Fruit fly (Drosophila melanogaster): Measurements from ENCODE around the gene Tsp.

Gene Tsp

DNA sequence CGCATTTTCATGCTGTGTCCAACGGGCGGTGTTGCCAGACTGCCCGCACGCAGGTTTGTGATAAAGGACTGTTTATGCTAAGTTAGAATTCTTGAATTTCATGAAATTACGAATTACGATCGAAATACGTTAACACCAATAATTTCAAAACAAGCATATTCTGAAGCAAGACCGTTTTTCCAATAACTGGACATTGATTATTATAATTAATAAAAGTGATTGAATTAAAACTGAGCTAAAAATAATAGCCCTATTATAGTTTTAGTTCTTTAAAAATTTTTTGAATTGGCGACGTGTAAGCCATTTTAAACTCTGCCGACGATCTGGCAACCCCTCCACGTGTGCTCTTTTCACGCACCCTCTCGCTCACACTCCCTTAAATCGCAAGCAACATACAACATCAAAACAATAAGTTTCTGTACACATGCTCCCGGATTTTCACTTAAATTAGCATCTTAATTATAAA lies 60.7 kb downstream of the Tsp start (continued):
- peak; percentile 86 for TF ChIP-seq Hmx (GFP tag; optimal IDR thresholded peaks at IDR 0.05)
- peak; percentile 89 for TF ChIP-seq CHES-1-like (GFP tag; optimal IDR thresholded peaks at IDR 0.05)
- peak; percentile 92 for TF ChIP-seq gro (GFP tag; optimal IDR thresholded peaks at IDR 0.05)
- TF ChIP-seq CG30431 (GFP tag; optimal IDR thresholded peaks at IDR 0.05), result peak; percentile 88
- peak; percentile 96 for TF ChIP-seq BtbVII (GFP tag; optimal IDR thresholded peaks at IDR 0.05)
- peak; percentile 70 for TF ChIP-seq NK7.1 (GFP tag; optimal IDR thresholded peaks at IDR 0.05)
- TF ChIP-seq CG11456 (GFP tag; IDR thresholded peaks at IDR 0.05), result peak; percentile 91
- no peak for TF ChIP-seq Tbp (GFP tag; optimal IDR thresholded peaks at IDR 0.05)
- TF ChIP-seq stwl (tag; optimal IDR thresholded peaks at IDR 0.05), result peak; percentile 64
- peak; percentile 95 for TF ChIP-seq ewg (GFP tag; optimal IDR thresholded peaks at IDR 0.05)
- peak; percentile 83 for TF ChIP-seq CG1792 (GFP tag; optimal IDR thresholded peaks at IDR 0.05)
- peak; percentile 96 for TF ChIP-seq Sox102F (GFP tag; optimal IDR thresholded peaks at IDR 0.05)
- peak; percentile 87 for TF ChIP-seq lbe (GFP tag; optimal IDR thresholded peaks at IDR 0.05)
- peak in 1 of 2 experiments; percentile 75 for TF ChIP-seq Hr78 (GFP tag; optimal IDR thresholded peaks at IDR 0.05)
- peak; percentile 93 for TF ChIP-seq CG32767 (GFP tag; IDR thresholded peaks at IDR 0.05)
- TF ChIP-seq CG16779 (GFP tag; IDR thresholded peaks at IDR 0.05), result peak; percentile 77
- TF ChIP-seq NC2α (GFP tag; optimal IDR thresholded peaks at IDR 0.05), result peak; percentile 82
- peak; percentile 91 for TF ChIP-seq chn (GFP tag; optimal IDR thresholded peaks at IDR 0.05)
- peak; percentile 93 for TF ChIP-seq CG1233 (GFP tag; optimal IDR thresholded peaks at IDR 0.05)
- TF ChIP-seq CG10654 (GFP tag; optimal IDR thresholded peaks at IDR 0.05), result peak; percentile 94
- TF ChIP-seq twi (tag; optimal IDR thresholded peaks at IDR 0.05), result peak; percentile 92
- TF ChIP-seq bsh (GFP tag; optimal IDR thresholded peaks at IDR 0.05), result peak; percentile 77 to 92
- TF ChIP-seq Drgx (GFP tag; IDR thresholded peaks at IDR 0.05), result peak; percentile 94
- no peak for TF ChIP-seq vnd (GFP tag; IDR thresholded peaks at IDR 0.05; ENCODE audit: partially characterized antibody)
- peak; percentile 36 for TF ChIP-seq pzg (GFP tag; optimal IDR thresholded peaks at IDR 0.05)
- peak; percentile 93 for TF ChIP-seq gcm (GFP tag; optimal IDR thresholded peaks at IDR 0.05)
- peak; percentile 85 for TF ChIP-seq NC2β (GFP tag; optimal IDR thresholded peaks at IDR 0.05)
- peak; percentile 96 for TF ChIP-seq CG31441 (GFP tag; IDR thresholded peaks at IDR 0.05)
- peak; percentile 93 for TF ChIP-seq CG12942 (GFP tag; optimal IDR thresholded peaks at IDR 0.05)
- TF ChIP-seq CG5180 (GFP tag; optimal IDR thresholded peaks at IDR 0.05), result peak; percentile 85
- TF ChIP-seq CG6254 (GFP tag; optimal IDR thresholded peaks at IDR 0.05), result peak; percentile 87
- TF ChIP-seq CG8281 (tag; optimal IDR thresholded peaks at IDR 0.05), result peak; percentile 86
- peak; percentile 87 for TF ChIP-seq CG1647 (GFP tag; optimal IDR thresholded peaks at IDR 0.05)
- TF ChIP-seq kah (GFP tag; optimal IDR thresholded peaks at IDR 0.05), result peak; percentile 89
- TF ChIP-seq tap (tag; optimal IDR thresholded peaks at IDR 0.05), result peak; percentile 90
- TF ChIP-seq CG9817 (tag; optimal IDR thresholded peaks at IDR 0.05), result peak; percentile 96
- TF ChIP-seq MBD-R2 (GFP tag; IDR thresholded peaks at IDR 0.05), result peak; percentile 79
- TF ChIP-seq CG32772 (GFP tag; IDR thresholded peaks at IDR 0.05), result peak; percentile 89
- peak; percentile 98 for TF ChIP-seq CG12659 (GFP tag; optimal IDR thresholded peaks at IDR 0.05)
- no peak for TF ChIP-seq sc (optimal IDR thresholded peaks at IDR 0.05)
- TF ChIP-seq sc (GFP tag; optimal IDR thresholded peaks at IDR 0.05), result peak; percentile 88
- TF ChIP-seq CG34422 (GFP tag; IDR thresholded peaks at IDR 0.05), result peak; percentile 92
- TF ChIP-seq so (GFP tag; IDR thresholded peaks at IDR 0.05), result peak; percentile 92
- peak; percentile 92 for TF ChIP-seq CG17385 (GFP tag; optimal IDR thresholded peaks at IDR 0.05)
- peak; percentile 29 for TF ChIP-seq btn (GFP tag; optimal IDR thresholded peaks at IDR 0.05)
- TF ChIP-seq chif (GFP tag; optimal IDR thresholded peaks at IDR 0.05), result peak; percentile 89
- peak; percentile 83 for TF ChIP-seq sqz (GFP tag; optimal IDR thresholded peaks at IDR 0.05)
- TF ChIP-seq CG17612 (GFP tag; IDR thresholded peaks at IDR 0.05), result peak; percentile 85
- peak; percentile 85 for TF ChIP-seq bowl (GFP tag; IDR thresholded peaks at IDR 0.05)
- no peak for TF ChIP-seq bigmax (GFP tag; optimal IDR thresholded peaks at IDR 0.05)
- peak; percentile 88 for TF ChIP-seq CG7357 (GFP tag; IDR thresholded peaks at IDR 0.05)
